Worm (Caenorhabditis elegans): ENCODE results near the gene F58G1.3.
A peak's percentile ranks its signal among the peaks of the same experiment; 100 is the strongest.

Gene F58G1.3

ce11 chrII:12939801-12940200 is 11.7 kb upstream of the F58G1.3 start, which contains the start of gene arrd-10:
Gene arrd-10, plus strand, starts transcription at chrII:12940101.
- TF ChIP-seq tbx-7 (tag; optimal IDR thresholded peaks at IDR 0.05) (no peak), ceh-24 (tag; optimal IDR thresholded peaks at IDR 0.05) (no peak), ceh-30 (tag; optimal IDR thresholded peaks at IDR 0.05) (no peak), ceh-34 (tag; optimal IDR thresholded peaks at IDR 0.05) (no peak), elt-4 (tag; optimal IDR thresholded peaks at IDR 0.05) (no peak), C38D4.7 (GFP tag; optimal IDR thresholded peaks at IDR 0.05) (no peak), sox-2 (GFP tag; IDR thresholded peaks at IDR 0.05) (no peak), elt-2 (tag; optimal IDR thresholded peaks at IDR 0.05) (no peak), hlh-30 (tag; optimal IDR thresholded peaks at IDR 0.05; ENCODE audit: insufficient read depth) (no peak), ahr-1 (tag; optimal IDR thresholded peaks at IDR 0.05) (no peak)

- TF ChIP-seq ttx-3 (tag; optimal IDR thresholded peaks at IDR 0.05) (no peak), pha-2 (tag; optimal IDR thresholded peaks at IDR 0.05) (no peak), eyg-1 (tag; optimal IDR thresholded peaks at IDR 0.05) (no peak), gmeb-2 (tag; optimal IDR thresholded peaks at IDR 0.05) (no peak), unc-42 (tag; optimal IDR thresholded peaks at IDR 0.05) (peak; percentile 33), zip-5 (tag; optimal IDR thresholded peaks at IDR 0.05) (no peak)
These were observed 11.0 kb upstream of the F58G1.3 start for ce11 chrII:12939161-12939560.

- no peak for TF ChIP-seq ceh-14 (tag; optimal IDR thresholded peaks at IDR 0.05)
- TF ChIP-seq sox-4 (tag; optimal IDR thresholded peaks at IDR 0.05): no peak
- no peak for TF ChIP-seq mec-3 (tag; optimal IDR thresholded peaks at IDR 0.05; ENCODE audit: borderline replicate concordance)
- TF ChIP-seq madf-2 (tag; optimal IDR thresholded peaks at IDR 0.05): no peak
- TF ChIP-seq lin-11 (tag; optimal IDR thresholded peaks at IDR 0.05): no peak
- no peak for TF ChIP-seq pax-1 (tag; optimal IDR thresholded peaks at IDR 0.05)
- TF ChIP-seq C08G9.2 (tag; optimal IDR thresholded peaks at IDR 0.05): no peak
- no peak for TF ChIP-seq unc-3 (GFP tag; conservative IDR thresholded peaks at IDR 0.05)
- no peak for TF ChIP-seq unc-3 (tag; optimal IDR thresholded peaks at IDR 0.05)
- TF ChIP-seq pag-3 (tag; optimal IDR thresholded peaks at IDR 0.05; ENCODE audit: borderline replicate concordance): no peak
These were observed 7.1 kb upstream of the F58G1.3 start, which contains the start of gene lips-9 for ce11 chrII:12935259-12935658. Gene lips-9, minus strand, starts transcription at chrII:12935359.

ce11 chrII:12931456-12931923 is 3.3 kb upstream of the F58G1.3 start, which contains the start of gene dct-18:
Gene dct-18, plus strand, starts transcription at chrII:12931873.
- peak; percentile 94 for TF ChIP-seq elt-2 (tag; optimal IDR thresholded peaks at IDR 0.05)
- TF ChIP-seq Y22D7AL.16 (tag; optimal IDR thresholded peaks at IDR 0.05): no peak
- no peak for TF ChIP-seq ceh-14 (tag; optimal IDR thresholded peaks at IDR 0.05)
- no peak for TF ChIP-seq npax-4 (tag; optimal IDR thresholded peaks at IDR 0.05)

ce11 chrII:12930138-12930537 is 2.0 kb upstream of the F58G1.3 start:
- TF ChIP-seq ceh-31 (tag; optimal IDR thresholded peaks at IDR 0.05) (no peak), fkh-10 (GFP tag; optimal IDR thresholded peaks at IDR 0.05) (no peak), unc-86 (tag; optimal IDR thresholded peaks at IDR 0.05) (no peak), sox-4 (tag; optimal IDR thresholded peaks at IDR 0.05) (no peak), rnt-1 (tag; optimal IDR thresholded peaks at IDR 0.05) (no peak), K02D7.2 (tag; optimal IDR thresholded peaks at IDR 0.05) (no peak), unc-3 (GFP tag; conservative IDR thresholded peaks at IDR 0.05) (no peak), unc-3 (tag; optimal IDR thresholded peaks at IDR 0.05) (no peak), ets-4 (tag; optimal IDR thresholded peaks at IDR 0.05) (no peak), lin-11 (tag; optimal IDR thresholded peaks at IDR 0.05) (no peak)

ce11 chrII:12925551-12925950 is 2.6 kb downstream of the F58G1.3 start, which contains the start of gene F58G1.8:
Gene F58G1.8, minus strand, starts transcription at chrII:12925651.
- TF ChIP-seq che-1 (tag; optimal IDR thresholded peaks at IDR 0.05) (no peak), C08G9.2 (tag; optimal IDR thresholded peaks at IDR 0.05) (no peak), ama-1 (optimal IDR thresholded peaks at IDR 0.05) (no peak), ceh-22 (tag; optimal IDR thresholded peaks at IDR 0.05) (no peak), ceh-48 (tag; optimal IDR thresholded peaks at IDR 0.05) (no peak), ceh-9 (tag; optimal IDR thresholded peaks at IDR 0.05) (no peak), K02D7.2 (tag; optimal IDR thresholded peaks at IDR 0.05) (no peak), unc-86 (tag; optimal IDR thresholded peaks at IDR 0.05) (no peak), hlh-15 (tag; optimal IDR thresholded peaks at IDR 0.05) (no peak), hlh-13 (GFP tag; optimal IDR thresholded peaks at IDR 0.05) (no peak), K09A11.1 (tag; optimal IDR thresholded peaks at IDR 0.05; ENCODE audit: insufficient read depth) (no peak), ceh-45 (GFP tag; IDR thresholded peaks at IDR 0.05) (no peak), hlh-6 (tag; optimal IDR thresholded peaks at IDR 0.05) (no peak), ahr-1 (tag; optimal IDR thresholded peaks at IDR 0.05) (no peak), unc-55 (GFP tag; optimal IDR thresholded peaks at IDR 0.05) (no peak), mec-3 (tag; optimal IDR thresholded peaks at IDR 0.05; ENCODE audit: borderline replicate concordance) (no peak)

All from whole organism, late embryonic.